Fruit fly (Drosophila melanogaster) whole organism, embryonic: Measurements from ENCODE around the gene CG7025.

ENCODE experiments used
- Antp ChIP-seq: fragments of 200-800 bp; sonication (Bioruptor generic); optimal IDR thresholded peaks from 3 replicates; lab custom pipeline; 2016; ENCODE audit warnings: missing biosample characterization, missing genetic modification characterization
- B-H1 ChIP-seq: fragments of 200-800 bp; sonication (Bioruptor generic); IDR thresholded peaks from 3 replicates; pipeline ENCODE4 v1.3.6; 2022; ENCODE audit warnings: missing biosample characterization, missing genetic modification characterization
- CG10274 ChIP-seq: fragments of 200-800 bp; sonication (Bioruptor generic); optimal IDR thresholded peaks from 3 replicates; lab custom pipeline; 2017; ENCODE audit warnings: missing biosample characterization, mild to moderate bottlenecking, missing genetic modification characterization
- CG10543 ChIP-seq: fragments of 200-800 bp; sonication (Bioruptor generic); optimal IDR thresholded peaks from 3 replicates; lab custom pipeline; 2017; ENCODE audit warnings: missing biosample characterization, mild to moderate bottlenecking, missing genetic modification characterization, moderate library complexity
- CG12769 ChIP-seq: fragments of 200-800 bp; sonication (Bioruptor generic); optimal IDR thresholded peaks from 2 replicates; lab custom pipeline; 2019; ENCODE audit warnings: missing biosample characterization, mild to moderate bottlenecking, missing genetic modification characterization, moderate library complexity
- CG1602 ChIP-seq: fragments of 200-800 bp; sonication (Bioruptor generic); optimal IDR thresholded peaks from 3 replicates; lab custom pipeline; 2016; ENCODE audit warnings: missing biosample characterization, missing genetic modification characterization
- CG17359 ChIP-seq: fragments of 200-800 bp; sonication (Bioruptor generic); optimal IDR thresholded peaks from 3 replicates; lab custom pipeline; 2018; ENCODE audit warnings: missing biosample characterization, mild to moderate bottlenecking, missing genetic modification characterization, moderate library complexity
- CG30431 ChIP-seq: fragments of 200-800 bp; sonication (Bioruptor generic); optimal IDR thresholded peaks from 2 replicates; lab custom pipeline; 2017; ENCODE audit warnings: missing biosample characterization, missing genetic modification characterization
- CG33557 ChIP-seq: fragments of 200-800 bp; sonication (Bioruptor generic); optimal IDR thresholded peaks from 2 replicates; lab custom pipeline; 2019; ENCODE audit warnings: missing biosample characterization, mild to moderate bottlenecking, missing genetic modification characterization, moderate library complexity
- CG4404 ChIP-seq: fragments of 200-800 bp; sonication (Bioruptor generic); IDR thresholded peaks from 2 replicates; pipeline ENCODE4 v1.3.6; 2022; ENCODE audit warnings: missing biosample characterization, missing genetic modification characterization
- CG6175 ChIP-seq: fragments of 200-800 bp; sonication (Bioruptor generic); IDR thresholded peaks from 3 replicates; pipeline ENCODE4 v1.3.6; 2022; ENCODE audit warnings: missing biosample characterization, missing genetic modification characterization
- CG6272 ChIP-seq: fragments of 200-800 bp; sonication (Bioruptor generic); IDR thresholded peaks from 2 replicates; pipeline ENCODE4 v1.3.6; 2022; ENCODE audit warnings: missing biosample characterization, missing genetic modification characterization
- CG6813 ChIP-seq: fragments of 200-800 bp; sonication (Bioruptor generic); optimal IDR thresholded peaks from 2 replicates; lab custom pipeline; 2017; ENCODE audit warnings: missing biosample characterization, missing genetic modification characterization, mild to moderate bottlenecking, moderate library complexity, missing genetic modification reagents
- CG8281 ChIP-seq: fragments of 200-800 bp; sonication (Bioruptor generic); optimal IDR thresholded peaks from 2 replicates; lab custom pipeline; 2018; ENCODE audit warnings: missing biosample characterization, mild to moderate bottlenecking, missing genetic modification characterization, moderate library complexity
- CG8388 ChIP-seq: fragments of 200-800 bp; sonication (Bioruptor generic); optimal IDR thresholded peaks from 2 replicates; lab custom pipeline; 2019; ENCODE audit warnings: missing biosample characterization, mild to moderate bottlenecking, missing genetic modification characterization, moderate library complexity
- Dad ChIP-seq: fragments of 200-800 bp; sonication (Bioruptor generic); optimal IDR thresholded peaks from 3 replicates; lab custom pipeline; 2016; ENCODE audit warnings: missing biosample characterization, missing genetic modification characterization
- Dip3 ChIP-seq: fragments of 200-800 bp; sonication (Bioruptor generic); optimal IDR thresholded peaks from 3 replicates; lab custom pipeline; 2016; ENCODE audit warnings: missing biosample characterization, missing genetic modification characterization
- Dp ChIP-seq: fragments of 200-800 bp; sonication (Bioruptor generic); optimal IDR thresholded peaks from 2 replicates; lab custom pipeline; 2018; ENCODE audit warnings: missing biosample characterization, mild to moderate bottlenecking, missing genetic modification characterization, moderate library complexity
- GATAe ChIP-seq: fragments of 200-800 bp; sonication (Bioruptor generic); conservative IDR thresholded peaks from 2 replicates; pipeline ENCODE4 v1.3.6; 2022; ENCODE audit warnings: missing biosample characterization, missing genetic modification characterization
- Hey ChIP-seq: fragments of 200-800 bp; sonication (Bioruptor generic); optimal IDR thresholded peaks from 3 replicates; lab custom pipeline; 2018; ENCODE audit warnings: missing biosample characterization, mild to moderate bottlenecking, missing genetic modification characterization
- HmgD ChIP-seq: fragments of 200-800 bp; sonication (Bioruptor generic); optimal IDR thresholded peaks from 3 replicates; lab custom pipeline; 2016; ENCODE audit warnings: missing biosample characterization, missing genetic modification characterization
- Hmr ChIP-seq: fragments of 200-800 bp; sonication (Bioruptor generic); optimal IDR thresholded peaks from 3 replicates; lab custom pipeline; 2017; ENCODE audit warnings: mild to moderate bottlenecking, missing biosample characterization, missing genetic modification reagents, missing genetic modification characterization
- Hr78 ChIP-seq, 2 experiments: fragments of 200-800 bp in 1 of 2; fragments of >200 bp in 1 of 2; sonication (Bioruptor generic) in 1 of 2; optimal IDR thresholded peaks; 2 replicates each; lab custom pipeline; 2017 to 2019; ENCODE audit warnings: missing biosample characterization in 2 of 2, missing genetic modification characterization in 2 of 2, mild to moderate bottlenecking in 1 of 2, moderate library complexity in 1 of 2
- Pdp1 ChIP-seq, 2 experiments: fragments of 200-800 bp; sonication (Bioruptor generic); optimal IDR thresholded peaks; 3 replicates each; lab custom pipeline; 2016; ENCODE audit warnings: missing biosample characterization in 2 of 2, missing genetic modification characterization in 2 of 2, mild to moderate bottlenecking in 1 of 2, moderate library complexity in 1 of 2
- Spps ChIP-seq: fragments of 200-800 bp; sonication (Bioruptor generic); optimal IDR thresholded peaks from 2 replicates; lab custom pipeline; 2018; ENCODE audit warnings: missing biosample characterization, mild to moderate bottlenecking, missing genetic modification characterization
- Trl ChIP-seq, 3 experiments: fragments of >200 bp in 2 of 3; fragments of 200-800 bp in 1 of 3; sonication (Bioruptor generic) in 1 of 3; optimal IDR thresholded peaks; 2 replicates in 1 of 3; 3 replicates in 2 of 3; lab custom pipeline; 2016 to 2017; ENCODE audit warnings: missing biosample characterization in 1 of 3, missing genetic modification characterization in 1 of 3
- chinmo ChIP-seq: fragments of 200-800 bp; sonication (Bioruptor generic); IDR thresholded peaks from 4 replicates; pipeline ENCODE4 v1.3.6; 2022; ENCODE audit warnings: missing biosample characterization, missing genetic modification characterization; ENCODE audit not compliant: partially characterized antibody
- chn ChIP-seq: fragments of 200-800 bp; sonication (Bioruptor generic); optimal IDR thresholded peaks from 2 replicates; lab custom pipeline; 2016; ENCODE audit warnings: missing biosample characterization, missing genetic modification characterization
- ci ChIP-seq: fragments of 200-800 bp; sonication (Bioruptor generic); IDR thresholded peaks from 3 replicates; pipeline ENCODE4 v1.3.6; 2022; ENCODE audit warnings: missing biosample characterization, missing genetic modification characterization
- exex ChIP-seq: fragments of 200-800 bp; sonication (Bioruptor generic); optimal IDR thresholded peaks from 4 replicates; lab custom pipeline; 2018; ENCODE audit warnings: missing biosample characterization, mild to moderate bottlenecking, missing genetic modification characterization, moderate library complexity
- grn ChIP-seq: fragments of 200-800 bp; sonication (Bioruptor generic); optimal IDR thresholded peaks from 3 replicates; lab custom pipeline; 2017; ENCODE audit warnings: missing biosample characterization, missing genetic modification characterization
- hkb ChIP-seq, 2 experiments: fragments of 200-800 bp in 1 of 2; fragments of >200 bp in 1 of 2; sonication (Bioruptor generic) in 1 of 2; IDR thresholded peaks in 1 of 2; optimal IDR thresholded peaks in 1 of 2; 2 replicates each; pipeline versions ENCODE4 v1.3.6 to Lab custom; 2017 to 2022; ENCODE audit warnings: missing biosample characterization in 1 of 2, missing genetic modification characterization in 1 of 2
- jumu ChIP-seq: fragments of 200-800 bp; sonication (Bioruptor generic); optimal IDR thresholded peaks from 3 replicates; lab custom pipeline; 2016; ENCODE audit warnings: missing biosample characterization, missing genetic modification characterization
- lab ChIP-seq: fragments of 200-800 bp; sonication (Bioruptor generic); optimal IDR thresholded peaks from 3 replicates; lab custom pipeline; 2017; ENCODE audit warnings: missing biosample characterization, missing genetic modification characterization, mild to moderate bottlenecking, moderate library complexity, missing genetic modification reagents
- maf-S ChIP-seq: fragments of 200-800 bp; sonication (Bioruptor generic); optimal IDR thresholded peaks from 2 replicates; lab custom pipeline; 2016; ENCODE audit warnings: missing biosample characterization, missing genetic modification characterization
- mirr ChIP-seq: fragments of 200-800 bp; sonication (Bioruptor generic); optimal IDR thresholded peaks from 3 replicates; lab custom pipeline; 2018; ENCODE audit warnings: missing biosample characterization, mild to moderate bottlenecking, missing genetic modification characterization
- otp ChIP-seq: fragments of 200-800 bp; sonication (Bioruptor generic); IDR thresholded peaks from 3 replicates; pipeline ENCODE4, ENCODE4 v1.3.6; 2022; ENCODE audit warnings: missing biosample characterization, missing genetic modification characterization
- pb ChIP-seq: fragments of 200-800 bp; sonication (Bioruptor generic); optimal IDR thresholded peaks from 3 replicates; lab custom pipeline; 2016; ENCODE audit warnings: missing biosample characterization, missing genetic modification characterization
- pho ChIP-seq: fragments of 200-800 bp; sonication (Bioruptor generic); optimal IDR thresholded peaks from 2 replicates; lab custom pipeline; 2016; ENCODE audit warnings: missing biosample characterization, missing genetic modification characterization
- phol ChIP-seq: fragments of 200-800 bp; sonication (Bioruptor generic); optimal IDR thresholded peaks from 3 replicates; lab custom pipeline; 2018; ENCODE audit warnings: missing biosample characterization, mild to moderate bottlenecking, missing genetic modification characterization, moderate library complexity
- pzg ChIP-seq: fragments of 200-800 bp; sonication (Bioruptor generic); optimal IDR thresholded peaks from 3 replicates; lab custom pipeline; 2018; ENCODE audit warnings: missing biosample characterization, mild to moderate bottlenecking, missing genetic modification characterization, moderate library complexity
- ro ChIP-seq: fragments of 200-800 bp; sonication (Bioruptor generic); IDR thresholded peaks from 2 replicates; pipeline ENCODE4 v1.3.6; 2022; ENCODE audit warnings: missing biosample characterization, missing genetic modification characterization
- slbo ChIP-seq: fragments of 200-800 bp; sonication (Bioruptor generic); IDR thresholded peaks from 2 replicates; pipeline ENCODE4 v1.3.6; 2022; ENCODE audit warnings: missing biosample characterization, missing genetic modification characterization
- sr ChIP-seq: fragments of 200-800 bp; sonication (Bioruptor generic); IDR thresholded peaks from 3 replicates; pipeline ENCODE4 v1.3.6; 2022; ENCODE audit warnings: missing biosample characterization, missing genetic modification characterization
- sug ChIP-seq: fragments of 200-800 bp; optimal IDR thresholded peaks from 2 replicates; lab custom pipeline; 2019; ENCODE audit warnings: missing biosample characterization, mild to moderate bottlenecking, missing genetic modification characterization, moderate library complexity
- wek ChIP-seq: fragments of 200-800 bp; sonication (Bioruptor generic); optimal IDR thresholded peaks from 3 replicates; lab custom pipeline; 2018; ENCODE audit warnings: missing biosample characterization, mild to moderate bottlenecking, missing genetic modification characterization, moderate library complexity
- zen2 ChIP-seq: fragments of 200-800 bp; sonication (Bioruptor generic); IDR thresholded peaks from 3 replicates; pipeline ENCODE4 v1.3.6; 2022; ENCODE audit warnings: missing biosample characterization, missing genetic modification characterization; ENCODE audit not compliant: partially characterized antibody

CG7025 gene

DNA sequence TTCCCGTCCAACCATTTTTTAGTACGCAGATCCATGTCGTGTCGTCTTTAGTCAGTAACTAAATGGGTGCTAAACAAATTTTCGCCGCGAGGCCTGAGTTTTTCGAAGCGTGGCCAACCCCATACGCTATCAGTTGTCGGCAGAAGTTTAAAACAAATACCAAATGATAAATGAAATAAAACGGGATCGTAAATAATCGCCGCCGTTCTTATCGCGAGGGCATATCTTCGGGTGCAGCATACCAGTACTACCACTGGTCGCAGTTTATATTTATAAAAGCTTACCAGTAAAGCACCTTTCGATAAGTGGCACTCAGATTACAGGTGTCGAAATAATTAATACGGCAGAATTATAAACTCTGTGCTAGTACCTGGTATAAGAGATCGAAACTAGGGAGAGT lies 7.2 kb downstream of the CG7025 start (continued):
- TF ChIP-seq maf-S (GFP tag; lab: Kevin White, UChicago) (no peak), Hr78 (GFP tag; optimal IDR thresholded peaks at IDR 0.05; lab: Kevin White, UChicago) (peak in 1 of 2 experiments; percentile 26), pho (GFP tag; lab: Kevin White, UChicago) (no peak), Dip3 (GFP tag; lab: Kevin White, UChicago) (no peak), ci (GFP tag; lab: Robert Waterston, UW) (0 out of 3 replicates have a peak, but pooled peaks have one; percentile 9), CG4404 (no peak), sug (tag; lab: Kevin White, UChicago) (peak; percentile 79), CG8281 (no peak), Antp (GFP tag; lab: Kevin White, UChicago) (no peak), Dp (no peak), CG17359 (no peak), CG10274 (GFP tag; lab: Kevin White, UChicago) (no peak), CG30431 (GFP tag; lab: Kevin White, UChicago) (no peak), CG1602 (no peak), CG8388 (no peak), chn (no peak), Hey (tag; lab: Kevin White, UChicago) (peak; percentile 36), zen2 (GFP tag; lab: Robert Waterston, UW) (no peak), Dad (GFP tag; lab: Kevin White, UChicago) (no peak), slbo (GFP tag; lab: Robert Waterston, UW) (no peak), ro (GFP tag; lab: Robert Waterston, UW) (no peak), grn (peak; percentile 95), pb (no peak), wek (GFP tag; lab: Kevin White, UChicago) (no peak), CG6813 (GFP tag; lab: Kevin White, UChicago) (no peak), chinmo (GFP tag; lab: Robert Waterston, UW) (peak; percentile 79; the same call in 1 of the 4 replicates), Spps (no peak), B-H1 (no peak), CG12769 (tag; lab: Kevin White, UChicago) (no peak), mirr (GFP tag; lab: Kevin White, UChicago) (peak; percentile 96), HmgD (GFP tag; lab: Kevin White, UChicago) (no peak)

DNA sequence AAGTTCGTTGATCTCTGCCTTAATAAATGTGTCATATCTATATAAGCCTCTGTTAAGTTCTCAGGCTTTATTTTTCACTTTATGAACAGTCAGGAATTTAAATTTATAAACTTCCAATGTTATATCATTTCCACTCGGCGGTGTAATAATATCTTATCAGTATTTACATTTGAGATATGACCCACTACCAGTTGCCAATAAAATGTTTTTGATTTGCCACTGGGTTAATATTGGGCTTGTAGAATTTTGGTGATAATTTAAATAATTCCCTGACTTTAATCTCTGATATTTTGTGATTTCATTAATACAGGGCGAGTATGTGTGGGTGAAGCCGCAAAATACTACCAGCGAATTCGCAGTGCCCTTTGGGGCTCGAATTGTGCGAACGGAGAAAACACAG lies 12.2 kb downstream of the CG7025 start:
- TF ChIP-seq exex (tag; lab: Kevin White, UChicago) (peak; percentile 63), mirr (GFP tag; lab: Kevin White, UChicago) (peak; percentile 85), Pdp1 (GFP tag; optimal IDR thresholded peaks at IDR 0.05; lab: Kevin White, UChicago) (peak in 1 of 2 experiments; percentile 26), phol (no peak)

DNA sequence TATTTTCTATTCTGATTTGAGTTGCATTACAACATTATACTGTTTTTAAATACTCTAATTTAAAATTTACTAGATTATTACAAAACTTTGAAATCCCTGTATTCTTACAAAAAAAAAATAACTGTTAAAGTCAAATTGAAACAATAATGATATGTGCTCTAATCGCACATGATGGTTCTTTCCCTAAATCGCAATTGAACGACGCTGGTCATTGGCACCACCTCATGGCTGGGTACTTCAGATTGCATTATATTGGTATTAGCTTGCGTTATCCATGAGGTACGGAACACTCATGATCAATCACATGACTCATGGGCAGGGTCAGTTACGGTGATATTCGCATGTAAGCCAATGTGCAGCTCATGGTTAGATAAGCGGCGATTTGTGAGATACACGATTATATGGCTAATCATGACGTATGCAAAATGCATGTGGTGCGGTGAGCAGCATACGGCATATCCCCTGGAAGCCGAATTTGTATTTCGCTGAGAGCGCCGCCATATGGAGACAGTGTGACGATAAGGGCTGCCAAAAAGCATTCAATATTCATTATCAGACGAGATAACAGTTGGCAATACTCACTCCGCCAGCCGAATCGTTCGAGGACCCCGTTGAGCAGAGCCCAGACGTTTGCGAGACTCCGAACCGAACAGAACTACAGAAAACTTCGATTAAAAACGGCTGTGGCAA lies 14.2 kb downstream of the CG7025 start:
- TF ChIP-seq Hey (tag; lab: Kevin White, UChicago), result peak; percentile 32
- no peak for TF ChIP-seq otp
- TF ChIP-seq sr (GFP tag; lab: Robert Waterston, UW), result no peak
- peak; percentile 50 for TF ChIP-seq Hmr
- peak; percentile 43 for TF ChIP-seq GATAe (GFP tag; lab: Robert Waterston, UW)
- TF ChIP-seq hkb (optimal IDR thresholded peaks at IDR 0.05; lab: Kevin White, UChicago), result no peak
- TF ChIP-seq hkb (GFP tag; IDR thresholded peaks at IDR 0.05; lab: Robert Waterston, UW), result no peak
- no peak for TF ChIP-seq pzg (GFP tag; lab: Kevin White, UChicago)
- TF ChIP-seq CG33557, result no peak
- TF ChIP-seq CG6175, result no peak
- no peak for TF ChIP-seq Trl (optimal IDR thresholded peaks at IDR 0.05; lab: Kevin White, UChicago)
- no peak for TF ChIP-seq Trl (GFP tag; optimal IDR thresholded peaks at IDR 0.05; lab: Kevin White, UChicago)
- TF ChIP-seq jumu, result no peak
- no peak for TF ChIP-seq CG6272
- no peak for TF ChIP-seq B-H1
- TF ChIP-seq CG10543 (GFP tag; lab: Kevin White, UChicago), result peak; percentile 33
- no peak for TF ChIP-seq lab (GFP tag; lab: Kevin White, UChicago)
- TF ChIP-seq mirr (GFP tag; lab: Kevin White, UChicago), result peak; percentile 18
